Worm (Caenorhabditis elegans) whole organism, L1 larva: ENCODE results near the gene acaa-2.

Experiments
- C04F5.9 ChIP-seq: sonication (generic microtip); optimal IDR thresholded peaks from 2 replicates; lab custom pipeline; 2016; ENCODE audit warnings: missing genetic modification characterization, missing compliant biosample characterization
- F16B12.6 ChIP-seq: fragments of 150-350 bp; optimal IDR thresholded peaks from 2 replicates; lab custom pipeline; 2014; ENCODE audit warnings: missing biosample characterization, missing genetic modification characterization
- aly-2 ChIP-seq: fragments of 150-350 bp; optimal IDR thresholded peaks from 2 replicates; lab custom pipeline; 2014; ENCODE audit warnings: missing biosample characterization, missing genetic modification characterization
- blmp-1 ChIP-seq: fragments of 150-350 bp; optimal IDR thresholded peaks from 2 replicates; lab custom pipeline; 2014; ENCODE audit warnings: missing biosample characterization, missing genetic modification characterization
- ceh-90 ChIP-seq: sonication (generic microtip); optimal IDR thresholded peaks from 2 replicates; lab custom pipeline; 2016; ENCODE audit warnings: missing genetic modification characterization, missing compliant biosample characterization
- dpl-1 ChIP-seq, 3 experiments: fragments of 150-350 bp in 2 of 3; sonication (generic microtip) in 1 of 3; optimal IDR thresholded peaks; 2 replicates each; lab custom pipeline; 2014 to 2017; ENCODE audit warnings: missing biosample characterization in 3 of 3, missing genetic modification characterization in 3 of 3, missing genetic modification reagents in 3 of 3
- dsc-1 ChIP-seq: sonication (generic microtip); optimal IDR thresholded peaks from 2 replicates; lab custom pipeline; 2016; ENCODE audit warnings: mild to moderate bottlenecking, missing genetic modification characterization, missing compliant biosample characterization
- efl-1 ChIP-seq, 4 experiments: fragments of 150-350 bp; optimal IDR thresholded peaks in 3 of 4; peaks in 1 of 4; 1 replicate in 1 of 4; 2 replicates in 3 of 4; lab custom pipeline; 2014; ENCODE audit warnings: missing biosample characterization in 2 of 4, missing genetic modification characterization in 2 of 4, missing genetic modification reagents in 2 of 4
- efl-3 ChIP-seq: fragments of 200-800 bp; sonication (Bioruptor generic); optimal IDR thresholded peaks from 2 replicates; lab custom pipeline; 2018; ENCODE audit warnings: mild to moderate bottlenecking, missing genetic modification characterization, missing compliant biosample characterization
- elt-2 ChIP-seq: sonication (generic microtip); optimal IDR thresholded peaks from 2 replicates; lab custom pipeline; 2016; ENCODE audit warnings: missing genetic modification characterization, mild to moderate bottlenecking, inconsistent platforms, missing compliant biosample characterization, missing genetic modification reagents
- elt-3 ChIP-seq, 6 experiments: fragments of 150-350 bp in 1 of 6; sonication (generic microtip); optimal IDR thresholded peaks; 2 replicates each; lab custom pipeline; 2017 to 2018; ENCODE audit warnings: missing biosample characterization in 6 of 6, missing genetic modification characterization in 6 of 6, inconsistent platforms in 1 of 6
- fkh-4 ChIP-seq: sonication (generic microtip); optimal IDR thresholded peaks from 2 replicates; lab custom pipeline; 2016; ENCODE audit warnings: missing compliant biosample characterization, missing genetic modification characterization, borderline replicate concordance
- fkh-8 ChIP-seq: sonication (generic microtip); optimal IDR thresholded peaks from 2 replicates; lab custom pipeline; 2016; ENCODE audit warnings: mild to moderate bottlenecking, missing genetic modification characterization, missing compliant biosample characterization
- fos-1 ChIP-seq: fragments of 150-350 bp; optimal IDR thresholded peaks from 2 replicates; lab custom pipeline; 2014; ENCODE audit warnings: missing biosample characterization, missing genetic modification characterization
- grh-1 ChIP-seq: fragments of 200-800 bp; sonication (Bioruptor generic); IDR thresholded peaks from 2 replicates; pipeline ENCODE4 v1.3.6; 2022; ENCODE audit warnings: missing genetic modification reagents, missing genetic modification characterization, missing compliant biosample characterization
- hpl-2 ChIP-seq: fragments of 150-350 bp; optimal IDR thresholded peaks from 2 replicates; lab custom pipeline; 2014; ENCODE audit warnings: missing biosample characterization, missing genetic modification reagents, missing genetic modification characterization
- irx-1 ChIP-seq: sonication (generic microtip); optimal IDR thresholded peaks from 2 replicates; lab custom pipeline; 2016; ENCODE audit warnings: missing genetic modification characterization, missing compliant biosample characterization
- lin-13 ChIP-seq: fragments of 150-350 bp; optimal IDR thresholded peaks from 2 replicates; lab custom pipeline; 2014; ENCODE audit warnings: missing biosample characterization, missing genetic modification reagents, missing genetic modification characterization
- lin-14 ChIP-seq: fragments of 200-800 bp; sonication (Bioruptor generic); optimal IDR thresholded peaks from 2 replicates; lab custom pipeline; 2018; ENCODE audit warnings: mild to moderate bottlenecking, missing genetic modification characterization, moderate library complexity, missing compliant biosample characterization
- lin-15B ChIP-seq: fragments of 150-350 bp; sonication (generic microtip); optimal IDR thresholded peaks from 3 replicates; lab custom pipeline; 2014; ENCODE audit warnings: missing biosample characterization, missing genetic modification characterization
- lin-35 ChIP-seq, 2 experiments: fragments of 150-350 bp; optimal IDR thresholded peaks; 2 replicates each; lab custom pipeline; 2014; ENCODE audit warnings: missing biosample characterization in 2 of 2, missing genetic modification characterization in 2 of 2, missing genetic modification reagents in 2 of 2
- lsy-2 ChIP-seq, 2 experiments: fragments of 150-350 bp; optimal IDR thresholded peaks; 2 replicates each; lab custom pipeline; 2014; ENCODE audit warnings: missing biosample characterization in 2 of 2, missing genetic modification characterization in 2 of 2
- mab-9 ChIP-seq: fragments of 200-800 bp; sonication (Bioruptor generic); IDR thresholded peaks from 2 replicates; pipeline ENCODE4 v1.3.6; 2022; ENCODE audit warnings: missing genetic modification reagents, missing genetic modification characterization, missing compliant biosample characterization
- mep-1 ChIP-seq: fragments of 150-350 bp; optimal IDR thresholded peaks from 2 replicates; lab custom pipeline; 2014; ENCODE audit warnings: missing biosample characterization, missing genetic modification characterization
- nhr-11 ChIP-seq: fragments of 150-350 bp; optimal IDR thresholded peaks from 2 replicates; lab custom pipeline; 2014; ENCODE audit warnings: missing biosample characterization, missing genetic modification characterization
- nhr-20 ChIP-seq: sonication (generic microtip); optimal IDR thresholded peaks from 2 replicates; lab custom pipeline; 2016; ENCODE audit warnings: mild to moderate bottlenecking, missing genetic modification characterization, missing compliant biosample characterization
- nhr-47 ChIP-seq: sonication (generic microtip); optimal IDR thresholded peaks from 2 replicates; lab custom pipeline; 2016; ENCODE audit warnings: mild to moderate bottlenecking, missing genetic modification characterization, moderate library complexity, missing compliant biosample characterization
- nhr-71 ChIP-seq: sonication (generic microtip); optimal IDR thresholded peaks from 2 replicates; lab custom pipeline; 2016; ENCODE audit warnings: mild to moderate bottlenecking, missing genetic modification characterization, moderate library complexity, missing compliant biosample characterization
- nhr-84 ChIP-seq: sonication (generic microtip); optimal IDR thresholded peaks from 2 replicates; lab custom pipeline; 2017; ENCODE audit warnings: missing biosample characterization, missing genetic modification characterization
- nhr-85 ChIP-seq: sonication (generic microtip); peaks from one replicate; lab custom pipeline; 2016; ENCODE audit warnings: missing genetic modification characterization, inconsistent platforms, missing compliant biosample characterization
- nhr-90 ChIP-seq: sonication (generic microtip); optimal IDR thresholded peaks from 2 replicates; lab custom pipeline; 2016; ENCODE audit warnings: mild to moderate bottlenecking, missing genetic modification characterization, missing compliant biosample characterization; ENCODE audit not compliant: poor library complexity
- rnt-1 ChIP-seq: sonication (generic microtip); optimal IDR thresholded peaks from 2 replicates; lab custom pipeline; 2016; ENCODE audit warnings: mild to moderate bottlenecking, missing genetic modification characterization, moderate library complexity, missing compliant biosample characterization
- skn-1 ChIP-seq: fragments of 150-350 bp; optimal IDR thresholded peaks from 2 replicates; lab custom pipeline; 2014; ENCODE audit warnings: missing biosample characterization, missing genetic modification characterization
- snpc-4 ChIP-seq: fragments of 150-350 bp; optimal IDR thresholded peaks from 2 replicates; lab custom pipeline; 2014; ENCODE audit warnings: missing biosample characterization, missing genetic modification characterization
- snu-23 ChIP-seq: sonication (generic microtip); optimal IDR thresholded peaks from 2 replicates; lab custom pipeline; 2016; ENCODE audit warnings: missing genetic modification characterization, missing compliant biosample characterization
- swsn-7 ChIP-seq: sonication (generic microtip); optimal IDR thresholded peaks from 2 replicates; lab custom pipeline; 2016; ENCODE audit warnings: missing genetic modification characterization, missing compliant biosample characterization
- tbx-2 ChIP-seq: sonication (generic microtip); optimal IDR thresholded peaks from 2 replicates; lab custom pipeline; 2016; ENCODE audit warnings: missing genetic modification characterization, missing compliant biosample characterization
- unc-130 ChIP-seq: fragments of 150-350 bp; optimal IDR thresholded peaks from 2 replicates; lab custom pipeline; 2017; ENCODE audit warnings: missing biosample characterization, missing genetic modification characterization, inconsistent platforms
- vab-15 ChIP-seq: sonication (generic microtip); optimal IDR thresholded peaks from 2 replicates; lab custom pipeline; 2017; ENCODE audit warnings: missing genotype, mild to moderate bottlenecking, missing genetic modification characterization, missing compliant biosample characterization
- ztf-4 ChIP-seq: fragments of 150-350 bp; optimal IDR thresholded peaks from 2 replicates; lab custom pipeline; 2014; ENCODE audit warnings: missing biosample characterization, missing genetic modification characterization

Gene acaa-2

DNA sequence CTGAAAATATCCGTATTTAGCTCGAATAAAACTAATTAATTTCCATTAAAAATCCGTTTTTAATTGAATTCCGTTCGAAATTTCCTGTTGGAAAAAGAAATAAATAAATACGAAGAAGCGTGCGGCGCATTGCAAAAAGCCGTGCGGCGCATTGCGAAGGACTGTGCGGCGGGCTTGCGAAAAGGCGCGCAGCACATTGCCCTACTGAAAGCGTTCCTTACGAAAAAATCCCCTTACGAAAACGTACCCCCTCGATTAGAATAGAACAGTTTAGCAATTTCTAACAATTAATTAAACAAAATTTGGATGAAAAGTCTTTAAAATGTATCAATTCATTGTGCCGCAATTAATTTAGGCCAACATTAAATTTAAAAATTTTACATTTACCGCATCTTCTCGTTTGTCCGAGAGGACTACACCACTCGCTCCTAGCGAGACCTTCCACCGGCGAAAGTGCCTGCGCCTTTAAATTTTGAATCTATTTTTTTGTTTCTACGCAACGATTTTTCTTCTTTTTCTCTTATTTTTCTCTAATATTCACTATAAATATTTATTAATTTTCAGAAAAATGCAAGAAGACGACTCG is 48.4 kb upstream of the acaa-2 start, which contains the start of gene npp-18 (continued):
- TF ChIP-seq ztf-4 (tag; lab: Kevin White, UChicago): peak; percentile 26
- peak; percentile 22 for TF ChIP-seq F16B12.6 (tag; lab: Kevin White, UChicago)
- peak; percentile 23 for TF ChIP-seq fos-1 (tag; lab: Kevin White, UChicago)
- TF ChIP-seq nhr-90 (tag; lab: Kevin White, UChicago): peak; percentile 65
- peak; percentile 73 for TF ChIP-seq grh-1 (GFP tag; lab: Robert Waterston, UW)
- peak; percentile 86 to 89 for TF ChIP-seq lin-35 (GFP tag; optimal IDR thresholded peaks at IDR 0.05; lab: Kevin White, UChicago)
- TF ChIP-seq snu-23 (GFP tag; lab: Kevin White, UChicago): peak; percentile 82
- peak; percentile 68 for TF ChIP-seq nhr-20 (tag; lab: Kevin White, UChicago)
- peak; percentile 72 for TF ChIP-seq irx-1 (tag; lab: Kevin White, UChicago)
- TF ChIP-seq lin-15B (tag; lab: Kevin White, UChicago): peak; percentile 80
- peak; percentile 91 for TF ChIP-seq nhr-85 (tag; lab: Kevin White, UChicago)
- peak; percentile 70 for TF ChIP-seq unc-130 (tag; lab: Kevin White, UChicago)
- 0 out of 2 replicates have a peak, but pooled peaks have one; percentile 55 for TF ChIP-seq mab-9 (GFP tag; lab: Robert Waterston, UW)
- peak; percentile 53 for TF ChIP-seq fkh-8 (tag; lab: Kevin White, UChicago)
- peak; percentile 38 for TF ChIP-seq snpc-4 (tag; lab: Kevin White, UChicago)

DNA sequence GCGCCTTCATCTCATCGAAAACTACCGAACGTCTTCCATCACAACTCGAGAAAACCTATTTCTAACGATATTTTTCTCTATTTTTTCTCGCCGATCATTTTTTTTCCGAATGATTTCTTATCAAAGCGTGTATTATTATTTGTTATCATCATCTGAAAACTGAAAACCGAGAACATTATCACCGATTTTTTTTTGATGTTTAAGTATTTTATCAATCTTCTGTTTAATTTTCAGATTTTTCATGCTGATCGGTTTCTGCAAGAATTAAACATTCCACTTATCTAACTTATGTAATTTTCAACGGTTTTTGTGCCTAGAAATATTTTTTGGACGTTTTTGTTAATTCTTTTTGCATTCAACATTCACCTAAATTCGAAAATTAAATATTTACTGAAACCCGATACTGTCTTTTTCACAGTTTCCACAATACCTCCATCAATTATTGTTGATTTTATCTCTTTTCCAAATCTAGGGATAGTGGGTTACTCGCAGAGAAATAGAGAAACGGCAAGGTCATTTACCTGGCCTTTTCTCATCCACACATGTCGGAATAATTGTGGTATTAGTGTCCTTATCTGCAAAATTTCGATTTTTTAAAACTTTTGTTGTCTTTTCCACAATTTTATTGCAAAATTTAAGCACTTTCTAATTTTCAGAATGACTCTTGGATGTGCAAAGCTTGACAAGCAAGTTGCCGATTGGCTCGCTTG is 45.9 kb upstream of the acaa-2 start, which contains the start of gene pgm-2:
Gene pgm-2 (plus strand): TSS at position 657 of the 710 bp plus-strand sequence.
- TF ChIP-seq lin-13 (no peak), nhr-90 (tag; lab: Kevin White, UChicago) (peak; percentile 22), nhr-47 (peak; percentile 2), snu-23 (GFP tag; lab: Kevin White, UChicago) (peak; percentile 36), nhr-71 (tag; lab: Kevin White, UChicago) (no peak), mep-1 (tag; lab: Kevin White, UChicago) (peak; percentile 58), blmp-1 (tag; lab: Kevin White, UChicago) (peak; percentile 61), elt-3 (tag; optimal IDR thresholded peaks at IDR 0.05; lab: Kevin White, UChicago) (peak in 1 of 6 experiments; percentile 20), dpl-1 (GFP tag; optimal IDR thresholded peaks at IDR 0.05; lab: Kevin White, UChicago) (peak in 1 of 3 experiments; percentile 2), skn-1 (tag; lab: Kevin White, UChicago) (peak; percentile 8), C04F5.9 (tag; lab: Kevin White, UChicago) (no peak), efl-1 (optimal IDR thresholded peaks at IDR 0.05; lab: Kevin White, UChicago) (peak in 1 of 2 experiments; percentile 19), efl-1 (GFP tag; optimal IDR thresholded peaks at IDR 0.05 in 1 of 2; lab: Kevin White, UChicago) (peak in 1 of 2 experiments; percentile 83), lin-14 (no peak), rnt-1 (peak; percentile 9), lin-35 (GFP tag; optimal IDR thresholded peaks at IDR 0.05; lab: Kevin White, UChicago) (no peak), elt-2 (peak; percentile 18), lsy-2 (tag; optimal IDR thresholded peaks at IDR 0.05; lab: Kevin White, UChicago) (peak in 1 of 2 experiments; percentile 34), aly-2 (tag; lab: Kevin White, UChicago) (peak; percentile 19), nhr-85 (tag; lab: Kevin White, UChicago) (peak; percentile 76), fkh-4 (tag; lab: Kevin White, UChicago) (no peak), vab-15 (tag; lab: Kevin White, UChicago) (no peak)
- TF ChIP-seq, all 84 proteins: peak for 14

DNA sequence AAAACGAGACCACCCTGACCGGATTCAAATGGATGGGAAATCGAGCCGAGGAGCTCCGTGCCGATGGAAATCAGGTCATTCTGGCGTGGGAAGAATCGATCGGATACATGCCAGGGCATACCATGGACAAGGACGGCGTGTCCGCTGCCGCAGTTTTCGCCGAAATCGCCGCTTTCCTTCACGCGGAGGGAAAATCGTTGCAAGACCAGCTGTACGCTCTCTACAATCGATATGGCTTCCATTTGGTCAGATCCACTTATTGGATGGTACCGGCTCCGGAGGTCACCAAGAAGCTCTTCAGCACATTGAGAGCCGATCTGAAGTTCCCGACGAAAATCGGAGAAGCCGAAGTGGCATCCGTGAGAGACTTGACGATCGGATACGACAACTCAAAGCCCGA is 42.8 kb upstream of the acaa-2 start:
- TF ChIP-seq hpl-2 (GFP tag; lab: Kevin White, UChicago) (no peak), efl-3 (GFP tag; lab: Kevin White, UChicago) (no peak), nhr-11 (tag; lab: Kevin White, UChicago) (no peak), fkh-8 (tag; lab: Kevin White, UChicago) (no peak), ceh-90 (no peak), mab-9 (GFP tag; lab: Robert Waterston, UW) (no peak), lin-14 (no peak), irx-1 (tag; lab: Kevin White, UChicago) (no peak), dpl-1 (GFP tag; optimal IDR thresholded peaks at IDR 0.05; lab: Kevin White, UChicago) (no peak), F16B12.6 (tag; lab: Kevin White, UChicago) (no peak), nhr-84 (no peak), swsn-7 (no peak), dsc-1 (tag; lab: Kevin White, UChicago) (no peak), tbx-2 (tag; lab: Kevin White, UChicago) (no peak)
- TF ChIP-seq, all 84 proteins: peak for 0
